Fruit fly (Drosophila melanogaster) Kc167 (cell line): Measurements from ENCODE around the gene Dhc62B.

ENCODE experiments used
- Sin3A ChIP-seq: fragments of >200 bp; optimal IDR thresholded peaks from 2 replicates; lab custom pipeline; 2018; ENCODE audit warnings: missing external identifiers
- insv ChIP-seq: fragments of >200 bp; optimal IDR thresholded peaks from 3 replicates; lab custom pipeline; 2018; ENCODE audit warnings: missing external identifiers
- psq ChIP-seq: fragments of >200 bp; optimal IDR thresholded peaks from 2 replicates; lab custom pipeline; 2017; ENCODE audit warnings: missing external identifiers

DNA sequence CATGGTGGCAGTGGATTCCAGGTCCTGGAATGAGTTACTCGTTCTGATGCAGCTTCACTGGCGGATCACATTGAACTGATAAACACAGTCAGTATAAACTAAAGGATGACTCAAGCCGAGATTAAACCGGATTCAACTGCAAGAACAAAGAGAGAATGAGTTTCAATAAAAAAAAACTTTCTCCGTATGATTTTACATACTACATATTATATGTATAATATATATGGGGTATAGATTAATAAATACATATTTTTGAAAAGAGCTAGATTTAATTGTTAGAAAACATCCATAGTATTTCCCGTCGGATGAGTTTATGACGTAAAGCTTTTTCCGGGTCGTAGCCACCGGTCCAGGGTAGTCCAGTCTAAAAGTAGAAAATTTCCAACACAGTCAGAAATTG, 47.5 kb downstream of the Dhc62B start, which contains the start of gene CG12035:
- no peak for TF ChIP-seq Sin3A (lab: Kevin White, UChicago)
- no peak for TF ChIP-seq insv (lab: Kevin White, UChicago)
- no peak for TF ChIP-seq psq (lab: Kevin White, UChicago)
